Worm (Caenorhabditis elegans) whole organism, L3 larva: ENCODE data around the gene C04C3.4.
A peak's percentile ranks its signal among the peaks of the same experiment; 100 is the strongest.

Source experiments
- ZK546.5 ChIP-seq: sonication (generic microtip); optimal IDR thresholded peaks from 2 replicates; lab custom pipeline; 2017; ENCODE audit warnings: missing biosample characterization, missing genetic modification characterization
- aly-2 ChIP-seq: fragments of 150-350 bp; optimal IDR thresholded peaks from 2 replicates; lab custom pipeline; 2014; ENCODE audit warnings: missing biosample characterization, missing genetic modification characterization
- ama-1 ChIP-seq: fragments of 150-350 bp; optimal IDR thresholded peaks from 2 replicates; lab custom pipeline; 2018
- ceh-16 ChIP-seq: sonication (generic microtip); optimal IDR thresholded peaks from 2 replicates; lab custom pipeline; 2017; ENCODE audit warnings: missing biosample characterization, missing genetic modification characterization
- ceh-28 ChIP-seq: fragments of 150-350 bp; optimal IDR thresholded peaks from 2 replicates; lab custom pipeline; 2014; ENCODE audit warnings: missing biosample characterization, missing genetic modification reagents, missing genetic modification characterization
- ceh-82 ChIP-seq: fragments of 150-350 bp; optimal IDR thresholded peaks from 2 replicates; lab custom pipeline; 2014; ENCODE audit warnings: missing biosample characterization, missing genetic modification characterization
- ceh-9 ChIP-seq: sonication (generic microtip); optimal IDR thresholded peaks from 2 replicates; lab custom pipeline; 2018; ENCODE audit warnings: missing biosample characterization, missing genetic modification characterization
- daf-12 ChIP-seq: fragments of 150-350 bp; optimal IDR thresholded peaks from 2 replicates; lab custom pipeline; 2014; ENCODE audit warnings: missing biosample characterization, missing genetic modification reagents, missing genetic modification characterization
- egl-27 ChIP-seq: sonication (generic microtip); optimal IDR thresholded peaks from 4 replicates; lab custom pipeline; 2017; ENCODE audit warnings: missing biosample characterization, missing genetic modification reagents, missing genetic modification characterization
- egl-5 ChIP-seq: fragments of 150-350 bp; optimal IDR thresholded peaks from 2 replicates; lab custom pipeline; 2017; ENCODE audit warnings: missing biosample characterization, missing genetic modification reagents, missing genetic modification characterization, inconsistent platforms
- elt-2 ChIP-seq: sonication (generic microtip); optimal IDR thresholded peaks from 2 replicates; lab custom pipeline; 2016; ENCODE audit warnings: missing genetic modification reagents, mild to moderate bottlenecking, missing genetic modification characterization, missing compliant biosample characterization
- elt-3 ChIP-seq, 3 experiments: fragments of 150-350 bp in 1 of 3; sonication (generic microtip) in 2 of 3; optimal IDR thresholded peaks; 2 replicates in 2 of 3; 4 replicates in 1 of 3; lab custom pipeline; 2014 to 2017; ENCODE audit warnings: missing biosample characterization in 3 of 3, missing genetic modification characterization in 3 of 3
- eor-1 ChIP-seq, 2 experiments: fragments of 150-350 bp; optimal IDR thresholded peaks; 2 replicates each; lab custom pipeline; 2014 to 2018; ENCODE audit warnings: missing biosample characterization in 2 of 2, missing genetic modification characterization in 2 of 2
- fkh-10 ChIP-seq: sonication (generic microtip); optimal IDR thresholded peaks from 2 replicates; lab custom pipeline; 2017; ENCODE audit warnings: missing biosample characterization, missing genetic modification reagents, missing genetic modification characterization
- fkh-2 ChIP-seq: fragments of 150-350 bp; optimal IDR thresholded peaks from 2 replicates; lab custom pipeline; 2014; ENCODE audit warnings: missing biosample characterization, missing genetic modification reagents, missing genetic modification characterization
- fos-1 ChIP-seq: fragments of 150-350 bp; optimal IDR thresholded peaks from 2 replicates; lab custom pipeline; 2014; ENCODE audit warnings: missing biosample characterization, missing genetic modification characterization
- hmg-11 ChIP-seq: sonication (generic microtip); optimal IDR thresholded peaks from 2 replicates; lab custom pipeline; 2016; ENCODE audit warnings: missing genetic modification characterization, missing compliant biosample characterization
- jun-1 ChIP-seq: fragments of 150-350 bp; optimal IDR thresholded peaks from 2 replicates; lab custom pipeline; 2014; ENCODE audit warnings: missing biosample characterization, missing genetic modification reagents, missing genetic modification characterization
- lin-15B ChIP-seq: fragments of 150-350 bp; optimal IDR thresholded peaks from 2 replicates; lab custom pipeline; 2014; ENCODE audit warnings: missing biosample characterization, missing genetic modification characterization
- lin-39 ChIP-seq: fragments of 150-350 bp; optimal IDR thresholded peaks from 2 replicates; lab custom pipeline; 2018; ENCODE audit warnings: missing biosample characterization, missing genetic modification reagents, missing genetic modification characterization
- lsy-12 ChIP-seq: sonication (generic microtip); optimal IDR thresholded peaks from 2 replicates; lab custom pipeline; 2016; ENCODE audit warnings: mild to moderate bottlenecking, missing genetic modification characterization, missing compliant biosample characterization
- mdl-1 ChIP-seq: fragments of 150-350 bp; optimal IDR thresholded peaks from 2 replicates; lab custom pipeline; 2014; ENCODE audit warnings: missing biosample characterization, missing genetic modification characterization
- nfya-1 ChIP-seq: sonication (generic microtip); optimal IDR thresholded peaks from 2 replicates; lab custom pipeline; 2017; ENCODE audit warnings: missing genetic modification characterization, mild to moderate bottlenecking, missing compliant biosample characterization, antibody characterized with exemption, moderate library complexity; ENCODE audit not compliant: insufficient read depth
- nhr-12 ChIP-seq: fragments of 150-350 bp; optimal IDR thresholded peaks from 2 replicates; lab custom pipeline; 2014; ENCODE audit warnings: missing biosample characterization, missing genetic modification characterization
- nhr-237 ChIP-seq: fragments of 150-350 bp; optimal IDR thresholded peaks from 2 replicates; lab custom pipeline; 2014; ENCODE audit warnings: missing biosample characterization, missing genetic modification characterization
- nhr-25 ChIP-seq: sonication (generic microtip); optimal IDR thresholded peaks from 2 replicates; lab custom pipeline; 2017; ENCODE audit warnings: missing biosample characterization, missing genetic modification characterization
- nhr-28 ChIP-seq: fragments of 150-350 bp; optimal IDR thresholded peaks from 2 replicates; lab custom pipeline; 2014; ENCODE audit warnings: missing biosample characterization, missing genetic modification characterization
- nhr-43 ChIP-seq: sonication (generic microtip); optimal IDR thresholded peaks from 2 replicates; lab custom pipeline; 2016; ENCODE audit warnings: mild to moderate bottlenecking, missing genetic modification characterization, missing compliant biosample characterization; ENCODE audit not compliant: poor library complexity, severe bottlenecking
- nhr-67 ChIP-seq: fragments of 150-350 bp; optimal IDR thresholded peaks from 2 replicates; lab custom pipeline; 2014; ENCODE audit warnings: missing biosample characterization, missing genetic modification characterization
- nhr-76 ChIP-seq: fragments of 150-350 bp; sonication (generic microtip); optimal IDR thresholded peaks from 5 replicates; lab custom pipeline; 2014; ENCODE audit warnings: missing biosample characterization, missing genetic modification characterization
- nhr-77 ChIP-seq: fragments of 150-350 bp; optimal IDR thresholded peaks from 2 replicates; lab custom pipeline; 2014; ENCODE audit warnings: missing biosample characterization, missing genetic modification characterization
- pha-4 ChIP-seq: fragments of 150-350 bp; optimal IDR thresholded peaks from 2 replicates; lab custom pipeline; 2014; ENCODE audit warnings: missing biosample characterization, missing genetic modification reagents, missing genetic modification characterization
- pqm-1 ChIP-seq: fragments of 150-350 bp; optimal IDR thresholded peaks from 2 replicates; lab custom pipeline; 2017; ENCODE audit warnings: missing biosample characterization, missing genetic modification characterization, inconsistent platforms
- sea-2 ChIP-seq: fragments of 150-350 bp; sonication (generic microtip); optimal IDR thresholded peaks from 4 replicates; lab custom pipeline; 2014; ENCODE audit warnings: missing biosample characterization, missing genetic modification reagents, missing genetic modification characterization
- skn-1 ChIP-seq: fragments of 150-350 bp; optimal IDR thresholded peaks from 2 replicates; lab custom pipeline; 2014; ENCODE audit warnings: missing biosample characterization, missing genetic modification characterization
- snpc-4 ChIP-seq: fragments of 150-350 bp; optimal IDR thresholded peaks from 2 replicates; lab custom pipeline; 2014; ENCODE audit warnings: missing biosample characterization, missing genetic modification characterization
- tbx-2 ChIP-seq: sonication (generic microtip); optimal IDR thresholded peaks from 2 replicates; lab custom pipeline; 2016; ENCODE audit warnings: mild to moderate bottlenecking, missing genetic modification characterization, missing compliant biosample characterization
- unc-39 ChIP-seq: sonication (generic microtip); optimal IDR thresholded peaks from 4 replicates; lab custom pipeline; 2017; ENCODE audit warnings: missing biosample characterization, missing genetic modification characterization
- unc-62 ChIP-seq: fragments of 150-350 bp; sonication (generic microtip); optimal IDR thresholded peaks from 4 replicates; lab custom pipeline; 2014; ENCODE audit warnings: missing biosample characterization, missing genetic modification reagents, missing genetic modification characterization
- ztf-11 ChIP-seq: fragments of 150-350 bp; optimal IDR thresholded peaks from 2 replicates; lab custom pipeline; 2014; ENCODE audit warnings: missing biosample characterization, missing genetic modification characterization

The C04C3.4 gene

ce11 chrIV:3400941-3401340 is 6.8 kb downstream of the C04C3.4 start:
- TF ChIP-seq pqm-1, result peak; percentile 90
- TF ChIP-seq ceh-82 (tag; lab: Kevin White, UChicago), result no peak
- no peak for TF ChIP-seq ama-1
- TF ChIP-seq lsy-12, result no peak
- no peak for TF ChIP-seq unc-39 (tag; lab: Kevin White, UChicago)
- TF ChIP-seq nhr-77, result no peak
- no peak for TF ChIP-seq ZK546.5 (tag; lab: Kevin White, UChicago)
- no peak for TF ChIP-seq tbx-2
- TF ChIP-seq pha-4 (tag; lab: Kevin White, UChicago), result peak; percentile 27
- no peak for TF ChIP-seq egl-27 (tag; lab: Kevin White, UChicago)
- TF ChIP-seq egl-5, result no peak
- TF ChIP-seq mdl-1 (tag; lab: Kevin White, UChicago), result no peak
- TF ChIP-seq eor-1 (tag; optimal IDR thresholded peaks at IDR 0.05; lab: Kevin White, UChicago), result no peak
- no peak for TF ChIP-seq daf-12 (tag; lab: Kevin White, UChicago)
- no peak for TF ChIP-seq fkh-10
- no peak for TF ChIP-seq nhr-28 (tag; lab: Kevin White, UChicago)
- peak; percentile 83 for TF ChIP-seq elt-2 (tag; lab: Kevin White, UChicago)
- no peak for TF ChIP-seq unc-62
- TF ChIP-seq, all 47 proteins: peak for 3

DNA sequence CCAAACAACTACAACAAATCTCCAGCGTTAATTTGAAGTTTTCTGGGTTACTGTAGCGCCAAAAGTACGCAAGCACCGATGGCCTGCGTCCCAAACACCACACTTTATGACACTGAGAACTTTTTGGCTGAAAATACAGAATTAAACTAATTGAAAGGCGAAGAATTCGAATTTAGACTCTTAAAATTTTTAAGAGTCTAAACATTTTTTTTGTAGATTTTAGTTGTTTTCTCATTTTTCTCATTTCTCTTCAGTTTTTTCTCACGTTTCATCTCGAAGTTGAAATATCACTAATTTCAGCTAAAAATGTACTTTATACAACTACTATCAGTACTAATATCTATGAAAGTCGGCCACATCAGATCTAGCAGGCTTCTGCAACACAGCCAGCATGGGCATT is 21.2 kb downstream of the C04C3.4 start, which contains the start of gene lgc-9:
lgc-9 (plus strand) TSS at position 301 of the 400 bp plus-strand sequence.
- TF ChIP-seq aly-2 (tag; lab: Kevin White, UChicago) (no peak), lin-39 (tag; lab: Kevin White, UChicago) (no peak), skn-1 (tag; lab: Kevin White, UChicago) (no peak), nhr-237 (tag; lab: Kevin White, UChicago) (no peak), egl-27 (tag; lab: Kevin White, UChicago) (no peak), nhr-67 (tag; lab: Kevin White, UChicago) (no peak), nhr-77 (no peak), ceh-9 (tag; lab: Kevin White, UChicago) (no peak), daf-12 (tag; lab: Kevin White, UChicago) (no peak)

DNA sequence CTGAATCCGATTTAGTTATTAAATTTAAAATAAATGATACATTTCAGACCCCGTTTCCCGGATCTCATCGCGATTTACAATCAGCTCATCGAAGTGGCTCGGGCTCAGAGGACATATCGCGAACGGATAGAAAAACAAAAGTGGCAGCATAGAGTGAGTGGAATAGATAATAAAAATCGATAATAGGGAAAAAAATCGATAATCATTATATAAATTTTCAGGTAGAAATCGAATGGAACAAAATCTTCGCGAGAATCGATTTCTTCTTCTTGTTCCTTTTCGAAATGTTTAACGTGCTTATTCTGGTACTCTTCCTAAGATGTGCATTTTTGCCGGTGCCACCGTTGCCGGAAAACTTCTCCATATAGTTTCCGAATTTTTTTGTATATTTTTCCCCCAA is 24.6 kb downstream of the C04C3.4 start:
- peak; percentile 39 for TF ChIP-seq ceh-28
- no peak for TF ChIP-seq hmg-11

ce11 chrIV:3422516-3422915 is 28.4 kb downstream of the C04C3.4 start, which contains the start of gene C04C3.6:
C04C3.6 (minus strand) TSS chrIV:3422616.
- no peak for TF ChIP-seq ztf-11 (tag; lab: Kevin White, UChicago)
- no peak for TF ChIP-seq lsy-12
- no peak for TF ChIP-seq eor-1 (tag; optimal IDR thresholded peaks at IDR 0.05; lab: Kevin White, UChicago)
- TF ChIP-seq snpc-4, result no peak
- no peak for TF ChIP-seq elt-3 (tag; optimal IDR thresholded peaks at IDR 0.05; lab: Kevin White, UChicago)
- no peak for TF ChIP-seq jun-1
- no peak for TF ChIP-seq nhr-76 (tag; lab: Kevin White, UChicago)
- no peak for TF ChIP-seq nhr-28 (tag; lab: Kevin White, UChicago)
- no peak for TF ChIP-seq ceh-16
- no peak for TF ChIP-seq nhr-43 (tag; lab: Kevin White, UChicago)
- TF ChIP-seq nhr-12 (tag; lab: Kevin White, UChicago), result no peak
- no peak for TF ChIP-seq fkh-10
- no peak for TF ChIP-seq nfya-1 (tag; lab: Kevin White, UChicago)
- no peak for TF ChIP-seq aly-2 (tag; lab: Kevin White, UChicago)
- TF ChIP-seq tbx-2, result no peak
- TF ChIP-seq skn-1 (tag; lab: Kevin White, UChicago), result no peak
- TF ChIP-seq ceh-28, result no peak
- TF ChIP-seq ZK546.5 (tag; lab: Kevin White, UChicago), result no peak

- no peak for TF ChIP-seq unc-39 (tag; lab: Kevin White, UChicago)
- no peak for TF ChIP-seq lin-15B
- no peak for TF ChIP-seq sea-2 (GFP tag; lab: Kevin White, UChicago)
- TF ChIP-seq unc-62, result no peak
- TF ChIP-seq aly-2 (tag; lab: Kevin White, UChicago), result no peak
- no peak for TF ChIP-seq nhr-25 (tag; lab: Kevin White, UChicago)
- TF ChIP-seq snpc-4, result no peak
- TF ChIP-seq ceh-28, result no peak
- TF ChIP-seq fkh-2 (tag; lab: Kevin White, UChicago), result no peak
- no peak for TF ChIP-seq fos-1 (tag; lab: Kevin White, UChicago)
- no peak for TF ChIP-seq jun-1
Observed at ce11 chrIV:3428434-3428950, 34.3 kb downstream of the C04C3.4 start, which contains the start of the genes C04C3.9 and srz-60. C04C3.9 (minus strand) TSS chrIV:3428534. srz-60 (plus strand) TSS chrIV:3428900.
